Fruit fly (Drosophila melanogaster) whole organism, embryonic: ENCODE data around the gene CG2617.

Source experiments
- ATbp ChIP-seq: fragments of 200-800 bp; sonication (Bioruptor generic); optimal IDR thresholded peaks from 2 replicates; lab custom pipeline; 2017; ENCODE audit warnings: missing biosample characterization, mild to moderate bottlenecking, missing genetic modification characterization, missing genetic modification reagents
- Ada2b ChIP-seq: fragments of 200-800 bp; sonication (Bioruptor generic); IDR thresholded peaks from 2 replicates; pipeline ENCODE4 v1.3.6; 2022; ENCODE audit warnings: missing biosample characterization, missing genetic modification characterization
- Bdp1 ChIP-seq: fragments of 200-800 bp; sonication (Bioruptor generic); optimal IDR thresholded peaks from 3 replicates; lab custom pipeline; 2016; ENCODE audit warnings: missing biosample characterization, missing genetic modification characterization
- Bgb ChIP-seq: fragments of 200-800 bp; sonication (Bioruptor generic); IDR thresholded peaks from 2 replicates; pipeline ENCODE4 v1.3.6; 2022; ENCODE audit warnings: missing biosample characterization, missing genetic modification characterization; ENCODE audit not compliant: partially characterized antibody
- CG10366 ChIP-seq: fragments of 200-800 bp; sonication (Bioruptor generic); IDR thresholded peaks from 2 replicates; pipeline ENCODE4 v1.3.6; 2022; ENCODE audit warnings: missing biosample characterization, missing genetic modification characterization
- CG12071 ChIP-seq: fragments of 200-800 bp; sonication (Bioruptor generic); optimal IDR thresholded peaks from 3 replicates; lab custom pipeline; 2018; ENCODE audit warnings: missing biosample characterization, mild to moderate bottlenecking, missing genetic modification characterization
- CG12744 ChIP-seq: fragments of 200-800 bp; sonication (Bioruptor generic); optimal IDR thresholded peaks from 2 replicates; lab custom pipeline; 2016; ENCODE audit warnings: missing biosample characterization, missing genetic modification characterization
- CG13424 ChIP-seq: fragments of 200-800 bp; sonication (Bioruptor generic); optimal IDR thresholded peaks from 2 replicates; lab custom pipeline; 2019; ENCODE audit warnings: missing biosample characterization, mild to moderate bottlenecking, missing genetic modification characterization, moderate library complexity
- CG1647 ChIP-seq: fragments of 200-800 bp; sonication (Bioruptor generic); optimal IDR thresholded peaks from 3 replicates; lab custom pipeline; 2016; ENCODE audit warnings: missing biosample characterization, missing genetic modification characterization
- CG17186 ChIP-seq: fragments of 200-800 bp; sonication (Bioruptor generic); optimal IDR thresholded peaks from 3 replicates; lab custom pipeline; 2017; ENCODE audit warnings: missing biosample characterization, missing genetic modification reagents, missing genetic modification characterization
- CG17612 ChIP-seq: fragments of 200-800 bp; sonication (Bioruptor generic); IDR thresholded peaks from 2 replicates; pipeline ENCODE4 v1.3.6; 2022; ENCODE audit warnings: missing biosample characterization, missing genetic modification characterization
- CG18011 ChIP-seq: fragments of 200-800 bp; sonication (Bioruptor generic); optimal IDR thresholded peaks from 2 replicates; lab custom pipeline; 2017; ENCODE audit warnings: missing biosample characterization, missing genetic modification characterization, mild to moderate bottlenecking, moderate library complexity, missing genotype
- CG2120 ChIP-seq: fragments of 200-800 bp; sonication (Bioruptor generic); optimal IDR thresholded peaks from 3 replicates; lab custom pipeline; 2016; ENCODE audit warnings: missing biosample characterization, missing genetic modification characterization
- CG30403 ChIP-seq: fragments of 200-800 bp; sonication (Bioruptor generic); optimal IDR thresholded peaks from 3 replicates; lab custom pipeline; 2016; ENCODE audit warnings: missing biosample characterization, missing genetic modification characterization
- CG3163 ChIP-seq: fragments of 200-800 bp; sonication (Bioruptor generic); optimal IDR thresholded peaks from 3 replicates; lab custom pipeline; 2016; ENCODE audit warnings: missing biosample characterization, missing genetic modification characterization
- CG32767 ChIP-seq: fragments of 200-800 bp; sonication (Bioruptor generic); IDR thresholded peaks from 2 replicates; pipeline ENCODE4 v1.3.6; 2022; ENCODE audit warnings: missing biosample characterization, missing genetic modification characterization
- CG34422 ChIP-seq: fragments of 200-800 bp; sonication (Bioruptor generic); IDR thresholded peaks from 3 replicates; pipeline ENCODE4 v1.3.6; 2022; ENCODE audit warnings: missing biosample characterization, missing genetic modification characterization
- CG4730 ChIP-seq: fragments of 200-800 bp; sonication (Bioruptor generic); IDR thresholded peaks from 2 replicates; pipeline ENCODE4 v1.3.6; 2022; ENCODE audit warnings: missing biosample characterization, missing genetic modification characterization
- CG6689 ChIP-seq: fragments of 200-800 bp; sonication (Bioruptor generic); IDR thresholded peaks from 2 replicates; pipeline ENCODE4 v1.3.6; 2022; ENCODE audit warnings: missing biosample characterization, missing genetic modification characterization
- CG7357 ChIP-seq: fragments of 200-800 bp; sonication (Bioruptor generic); IDR thresholded peaks from 3 replicates; pipeline ENCODE4 v1.3.6; 2022; ENCODE audit warnings: missing biosample characterization, missing genetic modification characterization
- CG8290 ChIP-seq, 3 experiments: fragments of 200-800 bp; sonication (Bioruptor generic); optimal IDR thresholded peaks; 2 replicates each; lab custom pipeline; 2016 to 2019; ENCODE audit warnings: missing biosample characterization in 3 of 3, missing genetic modification characterization in 3 of 3, mild to moderate bottlenecking in 2 of 3, moderate library complexity in 1 of 3
- CG8765 ChIP-seq: fragments of 200-800 bp; sonication (Bioruptor generic); IDR thresholded peaks from 2 replicates; pipeline ENCODE4 v1.3.6; 2022; ENCODE audit warnings: missing biosample characterization, missing genetic modification characterization
- E2f2 ChIP-seq: fragments of 200-800 bp; sonication (Bioruptor generic); IDR thresholded peaks from 2 replicates; pipeline ENCODE4 v1.3.6; 2022; ENCODE audit warnings: missing biosample characterization, missing genetic modification characterization
- Fer2 ChIP-seq: fragments of 200-800 bp; sonication (Bioruptor generic); optimal IDR thresholded peaks from 2 replicates; lab custom pipeline; 2018; ENCODE audit warnings: missing biosample characterization, mild to moderate bottlenecking, missing genetic modification characterization, moderate library complexity
- Gug ChIP-seq: fragments of 200-800 bp; sonication (Bioruptor generic); IDR thresholded peaks from 4 replicates; pipeline ENCODE4 v1.3.6; 2022; ENCODE audit warnings: missing biosample characterization, missing genetic modification characterization
- H15 ChIP-seq: fragments of 200-800 bp; sonication (Bioruptor generic); IDR thresholded peaks from 3 replicates; pipeline ENCODE4 v1.3.6; 2022; ENCODE audit warnings: missing biosample characterization, missing genetic modification characterization
- HmgD ChIP-seq: fragments of 200-800 bp; sonication (Bioruptor generic); optimal IDR thresholded peaks from 3 replicates; lab custom pipeline; 2016; ENCODE audit warnings: missing biosample characterization, missing genetic modification characterization
- HmgZ ChIP-seq: fragments of 200-800 bp; sonication (Bioruptor generic); optimal IDR thresholded peaks from 2 replicates; lab custom pipeline; 2018; ENCODE audit warnings: missing biosample characterization, mild to moderate bottlenecking, missing genetic modification characterization
- Mrtf ChIP-seq: fragments of 200-800 bp; sonication (Bioruptor generic); IDR thresholded peaks from 3 replicates; pipeline ENCODE4 v1.3.6; 2022; ENCODE audit warnings: missing biosample characterization, missing genetic modification characterization
- Myb ChIP-seq: fragments of 200-800 bp; sonication (Bioruptor generic); optimal IDR thresholded peaks from 2 replicates; lab custom pipeline; 2016; ENCODE audit warnings: missing biosample characterization, missing genetic modification characterization
- PHDP ChIP-seq: fragments of 200-800 bp; sonication (Bioruptor generic); optimal IDR thresholded peaks from 3 replicates; lab custom pipeline; 2018; ENCODE audit warnings: missing biosample characterization, mild to moderate bottlenecking, missing genetic modification characterization, moderate library complexity
- Pdp1 ChIP-seq, 2 experiments: fragments of 200-800 bp; sonication (Bioruptor generic); optimal IDR thresholded peaks; 3 replicates each; lab custom pipeline; 2016; ENCODE audit warnings: missing biosample characterization in 2 of 2, missing genetic modification characterization in 2 of 2, mild to moderate bottlenecking in 1 of 2, moderate library complexity in 1 of 2
- Poxn ChIP-seq: fragments of 200-800 bp; sonication (Bioruptor generic); IDR thresholded peaks from 2 replicates; pipeline ENCODE4 v1.3.6; 2022; ENCODE audit warnings: missing biosample characterization, missing genetic modification characterization
- Rfx ChIP-seq: fragments of 200-800 bp; sonication (Bioruptor generic); IDR thresholded peaks from 2 replicates; pipeline ENCODE4 v1.3.6; 2022; ENCODE audit warnings: missing biosample characterization, missing genetic modification characterization
- Side ChIP-seq: fragments of 200-800 bp; sonication (Bioruptor generic); optimal IDR thresholded peaks from 2 replicates; lab custom pipeline; 2016; ENCODE audit warnings: missing biosample characterization, missing genetic modification characterization
- Stat92E ChIP-seq, 3 experiments: fragments of >200 bp in 2 of 3; fragments of 200-800 bp in 1 of 3; sonication (Bioruptor generic) in 1 of 3; optimal IDR thresholded peaks; 2 replicates each; lab custom pipeline; 2017 to 2019; ENCODE audit warnings: missing biosample characterization in 3 of 3, missing genetic modification characterization in 3 of 3, mild to moderate bottlenecking in 1 of 3, moderate library complexity in 1 of 3
- TFAM ChIP-seq: fragments of 200-800 bp; sonication (Bioruptor generic); optimal IDR thresholded peaks from 2 replicates; lab custom pipeline; 2017; ENCODE audit warnings: missing biosample characterization, missing genetic modification characterization, inconsistent platforms
- ara ChIP-seq: fragments of 200-800 bp; sonication (Bioruptor generic); IDR thresholded peaks from 2 replicates; pipeline ENCODE4 v1.3.6; 2022; ENCODE audit warnings: missing biosample characterization, missing genetic modification characterization
- ci ChIP-seq: fragments of 200-800 bp; sonication (Bioruptor generic); IDR thresholded peaks from 3 replicates; pipeline ENCODE4 v1.3.6; 2022; ENCODE audit warnings: missing biosample characterization, missing genetic modification characterization
- croc ChIP-seq: fragments of 200-800 bp; sonication (Bioruptor generic); conservative IDR thresholded peaks from 3 replicates; pipeline ENCODE4 v1.3.6; 2022; ENCODE audit warnings: missing biosample characterization, missing genetic modification characterization
- crp ChIP-seq, 2 experiments: fragments of 200-800 bp; sonication (Bioruptor generic); optimal IDR thresholded peaks; 2 replicates in 1 of 2; 3 replicates in 1 of 2; lab custom pipeline; 2017; ENCODE audit warnings: missing biosample characterization in 2 of 2, missing genetic modification characterization in 2 of 2, mild to moderate bottlenecking in 1 of 2, moderate library complexity in 1 of 2
- exex ChIP-seq: fragments of 200-800 bp; sonication (Bioruptor generic); optimal IDR thresholded peaks from 4 replicates; lab custom pipeline; 2018; ENCODE audit warnings: missing biosample characterization, mild to moderate bottlenecking, missing genetic modification characterization, moderate library complexity
- fd3F ChIP-seq: fragments of 200-800 bp; sonication (Bioruptor generic); optimal IDR thresholded peaks from 2 replicates; lab custom pipeline; 2018; ENCODE audit warnings: missing biosample characterization, mild to moderate bottlenecking, missing genetic modification characterization, moderate library complexity
- gfzf ChIP-seq: fragments of 200-800 bp; sonication (Bioruptor generic); optimal IDR thresholded peaks from 2 replicates; lab custom pipeline; 2016; ENCODE audit warnings: missing biosample characterization, mild to moderate bottlenecking, missing genetic modification characterization, moderate library complexity
- h ChIP-seq: fragments of >200 bp; optimal IDR thresholded peaks from 2 replicates; lab custom pipeline; 2017
- maf-S ChIP-seq: fragments of 200-800 bp; sonication (Bioruptor generic); optimal IDR thresholded peaks from 2 replicates; lab custom pipeline; 2016; ENCODE audit warnings: missing biosample characterization, missing genetic modification characterization
- oc ChIP-seq: fragments of 200-800 bp; sonication (Bioruptor generic); optimal IDR thresholded peaks from 2 replicates; lab custom pipeline; 2018; ENCODE audit warnings: missing biosample characterization, mild to moderate bottlenecking, missing genetic modification characterization, moderate library complexity
- ranshi ChIP-seq: fragments of 200-800 bp; sonication (Bioruptor generic); IDR thresholded peaks from 2 replicates; pipeline ENCODE4 v1.3.6; 2022; ENCODE audit warnings: missing biosample characterization, missing genetic modification characterization
- slou ChIP-seq: fragments of 200-800 bp; sonication (Bioruptor generic); optimal IDR thresholded peaks from 3 replicates; lab custom pipeline; 2016; ENCODE audit warnings: missing biosample characterization, missing genetic modification characterization
- slp2 ChIP-seq: fragments of 200-800 bp; sonication (Bioruptor generic); optimal IDR thresholded peaks from 2 replicates; lab custom pipeline; 2016; ENCODE audit warnings: missing biosample characterization, missing genetic modification characterization

The CG2617 gene

dm6 chr2L:20656110-20656509 is 26.1 kb upstream of the CG2617 start, which contains the start of the genes brun and CG2614 (continued):
- peak; percentile 45; the same call in 1 of the 2 replicates for TF ChIP-seq Ada2b (GFP tag; lab: Robert Waterston, UW)
- TF ChIP-seq CG10366, result peak; percentile 80
- no peak for TF ChIP-seq exex (tag; lab: Kevin White, UChicago)
- peak; percentile 29 for TF ChIP-seq Fer2
- peak; percentile 86; the same call in 2 of the 3 replicates for TF ChIP-seq CG34422 (GFP tag; lab: Robert Waterston, UW)
- peak; percentile 53 for TF ChIP-seq E2f2
- peak; percentile 73 for TF ChIP-seq Side
- no peak for TF ChIP-seq h
- peak; percentile 89 for TF ChIP-seq CG2120 (GFP tag; lab: Kevin White, UChicago)
- TF ChIP-seq Gug (GFP tag; lab: Robert Waterston, UW), result peak; percentile 78; the same call in 3 of the 4 replicates
- peak; percentile 12 for TF ChIP-seq CG18011 (GFP tag; lab: Kevin White, UChicago)
- peak; percentile 18 for TF ChIP-seq CG12744 (GFP tag; lab: Kevin White, UChicago)
- TF ChIP-seq HmgD (GFP tag; lab: Kevin White, UChicago), result peak; percentile 73
- TF ChIP-seq CG6689 (GFP tag; lab: Robert Waterston, UW), result peak; percentile 80
- TF ChIP-seq Bgb (GFP tag; lab: Robert Waterston, UW), result peak; percentile 82
- peak; percentile 85 for TF ChIP-seq CG30403
- TF ChIP-seq H15, result peak; percentile 60; the same call in 2 of the 3 replicates
- TF ChIP-seq PHDP, result no peak
- TF ChIP-seq CG12071 (GFP tag; lab: Kevin White, UChicago), result no peak
- no peak; the same call in 2 of the 3 replicates for TF ChIP-seq croc (GFP tag; lab: Robert Waterston, UW)
- TF ChIP-seq ATbp (GFP tag; lab: Kevin White, UChicago), result no peak
- TF ChIP-seq Rfx (GFP tag; lab: Robert Waterston, UW), result peak; percentile 77; the same call in 1 of the 2 replicates
- peak; percentile 47; the same call in 2 of the 3 replicates for TF ChIP-seq CG7357
- no peak for TF ChIP-seq oc (tag; lab: Kevin White, UChicago)
- TF ChIP-seq Poxn (GFP tag; lab: Robert Waterston, UW), result peak; percentile 13; the same call in 1 of the 2 replicates
- peak; percentile 34 for TF ChIP-seq fd3F
- peak; percentile 71 for TF ChIP-seq CG4730 (GFP tag; lab: Robert Waterston, UW)
- no peak for TF ChIP-seq slou
- peak; percentile 62 for TF ChIP-seq HmgZ (tag; lab: Kevin White, UChicago)
- peak; percentile 65 for TF ChIP-seq maf-S
- TF ChIP-seq CG8290 (GFP tag; optimal IDR thresholded peaks at IDR 0.05; lab: Kevin White, UChicago), result peak; percentile 60
- no peak for TF ChIP-seq CG8290 (tag; optimal IDR thresholded peaks at IDR 0.05; lab: Kevin White, UChicago)
- no peak for TF ChIP-seq Mrtf (GFP tag; lab: Robert Waterston, UW)
- TF ChIP-seq CG1647 (GFP tag; lab: Kevin White, UChicago), result peak; percentile 71
- TF ChIP-seq CG13424 (tag; lab: Kevin White, UChicago), result peak; percentile 72
- TF ChIP-seq CG17612 (GFP tag; lab: Robert Waterston, UW), result no peak
- TF ChIP-seq CG17186 (GFP tag; lab: Kevin White, UChicago), result peak; percentile 70
- peak; percentile 74; the same call in 2 of the 3 replicates for TF ChIP-seq ci
- peak; percentile 41 for TF ChIP-seq slp2 (GFP tag; lab: Kevin White, UChicago)
- TF ChIP-seq CG8765 (GFP tag; lab: Robert Waterston, UW), result no peak
- TF ChIP-seq Myb (GFP tag; lab: Kevin White, UChicago), result peak; percentile 52
- peak in 1 of 3 experiments; percentile 53 for TF ChIP-seq Stat92E (GFP tag; optimal IDR thresholded peaks at IDR 0.05; lab: Kevin White, UChicago)
- peak; percentile 46; the same call in 1 of the 2 replicates for TF ChIP-seq CG32767 (GFP tag; lab: Robert Waterston, UW)
- TF ChIP-seq Bdp1 (GFP tag; lab: Kevin White, UChicago), result no peak
- no peak for TF ChIP-seq TFAM (GFP tag; lab: Kevin White, UChicago)
- peak; percentile 63; the same call in 1 of the 2 replicates for TF ChIP-seq ara
- peak in 1 of 2 experiments; percentile 65 for TF ChIP-seq crp (GFP tag; optimal IDR thresholded peaks at IDR 0.05; lab: Kevin White, UChicago)
- TF ChIP-seq Pdp1 (GFP tag; optimal IDR thresholded peaks at IDR 0.05; lab: Kevin White, UChicago), result peak in 1 of 2 experiments; percentile 81
- peak; percentile 70 for TF ChIP-seq gfzf (GFP tag; lab: Kevin White, UChicago)
- TF ChIP-seq ranshi (GFP tag; lab: Robert Waterston, UW), result no peak; the same call in 1 of the 2 replicates
- peak; percentile 24 for TF ChIP-seq CG3163 (GFP tag; lab: Kevin White, UChicago)
